Worm (Caenorhabditis elegans) whole organism, midembryonic: ENCODE data around the gene F01D5.10.
"Not testable (repeated sequence)": the region's sequence is repeated elsewhere in the genome, so short reads cannot be mapped to it uniquely, and the experiment has no call there.

Experiments used
- T22C8.4 ChIP-seq: fragments of 200-800 bp; sonication (Bioruptor generic); IDR thresholded peaks from 2 replicates; pipeline ENCODE4 v1.3.6; 2022; ENCODE audit warnings: missing genetic modification characterization, missing compliant biosample characterization
- cog-1 ChIP-seq: sonication (generic microtip); optimal IDR thresholded peaks from 2 replicates; lab custom pipeline; 2016; ENCODE audit warnings: missing genetic modification characterization, missing compliant biosample characterization
- flt-1 ChIP-seq: fragments of 200-800 bp; sonication (Bioruptor generic); IDR thresholded peaks from 2 replicates; pipeline ENCODE4 v1.3.6; 2022; ENCODE audit warnings: missing genetic modification characterization, missing compliant biosample characterization
- klf-2 ChIP-seq: fragments of 200-800 bp; sonication (Bioruptor generic); conservative IDR thresholded peaks from 2 replicates; pipeline ENCODE4 v1.3.6; 2022; ENCODE audit warnings: missing genetic modification reagents, missing genetic modification characterization, missing compliant biosample characterization
- med-1 ChIP-seq: sonication (generic microtip); optimal IDR thresholded peaks from 2 replicates; lab custom pipeline; 2017; ENCODE audit warnings: missing genetic modification characterization, mild to moderate bottlenecking, missing compliant biosample characterization, antibody characterized with exemption, missing genetic modification reagents; ENCODE audit not compliant: insufficient read depth
- ref-1 ChIP-seq: fragments of 200-800 bp; sonication (Bioruptor generic); conservative IDR thresholded peaks from 2 replicates; pipeline ENCODE4 v1.3.6; 2022; ENCODE audit warnings: missing genetic modification reagents, missing genetic modification characterization, missing compliant biosample characterization
- tab-1 ChIP-seq: fragments of 200-800 bp; sonication (Bioruptor generic); IDR thresholded peaks from 2 replicates; pipeline ENCODE4 v1.3.6; 2022; ENCODE audit warnings: missing genetic modification characterization, missing compliant biosample characterization
- ztf-23 ChIP-seq: fragments of 200-800 bp; sonication (Bioruptor generic); IDR thresholded peaks from 2 replicates; pipeline ENCODE4 v1.3.6; 2022; ENCODE audit warnings: missing genetic modification reagents, missing genetic modification characterization, missing compliant biosample characterization
- ztf-29 ChIP-seq: fragments of 200-800 bp; sonication (Bioruptor generic); IDR thresholded peaks from 2 replicates; pipeline ENCODE4 v1.3.6; 2022; ENCODE audit warnings: missing genetic modification reagents, missing genetic modification characterization, missing compliant biosample characterization

F01D5.10 gene

DNA sequence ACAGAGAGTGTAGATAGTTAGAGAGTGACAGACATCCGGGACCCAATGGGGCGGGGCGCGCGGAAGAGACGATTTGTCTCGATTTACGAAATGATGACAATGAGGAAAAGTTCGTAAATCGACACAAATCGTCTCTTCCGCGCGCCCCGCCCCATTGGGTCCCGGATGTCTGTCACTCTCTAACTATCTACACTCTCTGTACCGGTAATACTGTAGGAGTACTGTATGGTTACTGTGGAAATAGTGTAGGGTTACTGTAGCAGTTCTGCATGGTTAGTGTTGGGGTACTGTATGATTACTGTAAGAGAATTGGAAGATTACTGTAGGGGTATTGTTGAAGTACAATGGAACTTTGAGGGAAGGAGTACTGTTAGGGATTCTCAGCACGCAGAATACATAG is at the start of gene F01D5.10:
Gene F01D5.10, minus strand, starts transcription at position 101 of the 400 bp plus-strand sequence.
- TF ChIP-seq cog-1 (tag; lab: Kevin White, UChicago); ref-1 (GFP tag; lab: Robert Waterston, UW); ztf-23 (GFP tag; lab: Robert Waterston, UW): not testable (repeated sequence)

DNA sequence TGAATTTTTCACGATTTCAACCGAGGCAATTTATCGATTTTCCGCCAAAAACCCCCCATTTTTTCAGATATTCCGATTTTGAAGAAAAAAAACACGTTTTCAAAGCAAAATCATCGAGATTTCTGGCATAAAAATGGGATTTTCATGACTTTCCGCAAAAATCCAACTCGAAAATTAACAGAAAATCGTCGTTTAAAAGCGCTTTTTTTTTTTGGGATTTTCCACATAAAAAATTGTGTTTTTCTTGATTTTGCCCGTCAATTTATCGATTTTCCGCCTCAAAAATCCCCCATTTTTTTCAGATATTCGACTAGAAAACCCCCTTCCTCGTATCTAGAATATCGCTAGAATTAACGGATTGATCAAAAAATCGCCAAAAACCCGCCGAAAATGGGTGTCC is 47.5 kb upstream of the F01D5.10 start, which contains the start of gene xrn-1:
Gene xrn-1, plus strand, starts transcription at position 301 of the 400 bp plus-strand sequence.
- TF ChIP-seq ref-1 (GFP tag; lab: Robert Waterston, UW) (no peak), ztf-29 (no peak), cog-1 (tag; lab: Kevin White, UChicago) (no peak), T22C8.4 (GFP tag; lab: Robert Waterston, UW) (no peak), tab-1 (GFP tag; lab: Robert Waterston, UW) (no peak)

DNA sequence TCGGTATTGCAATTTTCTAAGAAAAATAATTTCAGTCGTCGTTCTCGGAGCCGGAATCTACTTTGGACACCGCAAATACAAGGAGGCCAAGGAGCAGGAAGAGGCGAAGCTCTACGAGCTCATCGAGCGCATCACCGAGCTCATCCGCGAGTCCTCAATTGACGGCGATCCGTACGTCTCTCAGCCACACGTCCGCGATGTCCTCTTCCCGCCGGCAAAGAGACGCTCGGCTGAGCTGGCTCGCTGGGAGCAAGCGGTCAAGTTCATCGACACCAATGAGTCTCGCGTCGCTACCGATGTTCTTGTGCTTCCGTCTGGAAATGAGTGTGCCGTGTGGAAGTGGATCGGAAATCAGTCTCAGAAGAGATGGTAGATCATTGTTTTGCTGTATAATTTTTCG is 44.4 kb upstream of the F01D5.10 start:
- TF ChIP-seq ztf-29 (no peak), cog-1 (tag; lab: Kevin White, UChicago) (no peak)

DNA sequence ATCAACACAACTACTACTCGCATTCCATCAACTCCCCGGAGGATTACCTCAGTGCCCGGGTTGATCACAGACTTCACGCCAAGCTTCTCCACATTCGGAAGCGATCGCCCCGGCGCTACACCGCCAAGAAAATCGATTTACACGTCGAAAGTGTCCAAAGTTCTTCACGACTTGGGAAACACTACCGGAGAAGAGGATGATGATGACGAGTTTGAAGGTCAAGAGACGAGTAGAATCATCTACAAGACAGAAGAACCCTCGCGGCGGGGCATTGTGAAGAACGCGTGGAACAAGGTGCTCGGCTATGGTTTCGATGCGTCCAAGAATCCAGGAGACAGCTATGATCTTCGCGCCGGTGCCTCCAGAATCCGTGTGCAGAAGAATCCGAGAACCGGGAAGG is 42.9 kb upstream of the F01D5.10 start:
- TF ChIP-seq tab-1 (GFP tag; lab: Robert Waterston, UW) (no peak), ztf-29 (no peak), ref-1 (GFP tag; lab: Robert Waterston, UW) (no peak), cog-1 (tag; lab: Kevin White, UChicago) (no peak), T22C8.4 (GFP tag; lab: Robert Waterston, UW) (no peak), med-1 (GFP tag; lab: Kevin White, UChicago) (no peak), flt-1 (GFP tag; lab: Robert Waterston, UW) (no peak)

DNA sequence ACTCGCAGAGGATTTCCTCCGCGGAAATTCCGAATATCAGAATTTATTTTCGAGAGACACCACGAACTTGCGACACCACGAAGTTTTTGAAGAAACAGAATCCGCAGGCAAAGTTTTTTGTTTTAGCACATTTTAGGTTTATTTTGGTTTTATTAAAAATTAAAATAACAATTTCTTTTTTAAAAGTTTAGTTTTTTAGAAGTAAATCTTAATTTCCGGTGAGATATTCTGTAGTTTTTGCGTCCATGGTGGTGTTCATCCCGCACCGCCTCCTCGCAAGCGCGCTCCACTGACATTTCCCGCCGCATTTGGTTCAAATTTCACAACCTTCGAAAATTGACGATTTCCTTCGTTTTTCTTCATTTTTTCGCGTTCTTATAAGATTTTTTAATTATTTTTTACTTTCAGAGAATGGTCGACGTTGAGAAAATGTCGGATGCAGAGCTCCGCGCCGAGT is 41.9 kb upstream of the F01D5.10 start, which contains the start of gene lem-2:
Gene lem-2, plus strand, starts transcription at position 407 of the 457 bp plus-strand sequence.
- TF ChIP-seq T22C8.4 (GFP tag; lab: Robert Waterston, UW): no peak; the same call in 1 of the 2 replicates
- no peak for TF ChIP-seq tab-1 (GFP tag; lab: Robert Waterston, UW)
- peak; percentile 84 for TF ChIP-seq ztf-23 (GFP tag; lab: Robert Waterston, UW)
- no peak for TF ChIP-seq med-1 (GFP tag; lab: Kevin White, UChicago)
- no peak for TF ChIP-seq ref-1 (GFP tag; lab: Robert Waterston, UW)
- no peak for TF ChIP-seq ztf-29
- peak; percentile 70 for TF ChIP-seq flt-1 (GFP tag; lab: Robert Waterston, UW)
- peak; percentile 58 for TF ChIP-seq klf-2
- peak; percentile 94 for TF ChIP-seq cog-1 (tag; lab: Kevin White, UChicago)

DNA sequence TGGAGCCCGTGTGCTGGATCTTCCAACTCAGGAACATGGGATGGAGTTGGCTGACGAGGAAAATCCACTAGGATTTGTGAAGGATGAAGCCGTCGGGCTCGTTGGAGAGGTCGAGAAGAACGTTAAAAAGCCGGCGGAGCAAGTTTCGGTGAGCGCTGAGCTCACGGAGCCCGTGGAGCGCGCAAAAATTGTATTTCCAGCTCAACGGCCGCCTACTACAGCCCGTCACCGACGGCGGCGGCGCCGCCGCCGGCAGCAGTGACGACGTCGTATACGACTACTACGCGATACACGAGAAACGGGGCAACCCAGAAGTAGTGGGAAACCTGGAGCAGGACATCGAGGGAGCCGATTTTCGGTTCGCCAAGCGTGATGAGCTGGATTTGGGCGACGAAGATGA is 39.8 kb upstream of the F01D5.10 start:
- TF ChIP-seq ztf-29: no peak
- TF ChIP-seq T22C8.4 (GFP tag; lab: Robert Waterston, UW): no peak
- TF ChIP-seq klf-2: no peak
- no peak for TF ChIP-seq tab-1 (GFP tag; lab: Robert Waterston, UW)
- no peak for TF ChIP-seq ref-1 (GFP tag; lab: Robert Waterston, UW)
- TF ChIP-seq cog-1 (tag; lab: Kevin White, UChicago): no peak
- TF ChIP-seq flt-1 (GFP tag; lab: Robert Waterston, UW): no peak
- no peak for TF ChIP-seq med-1 (GFP tag; lab: Kevin White, UChicago)
- no peak for TF ChIP-seq ztf-23 (GFP tag; lab: Robert Waterston, UW)

DNA sequence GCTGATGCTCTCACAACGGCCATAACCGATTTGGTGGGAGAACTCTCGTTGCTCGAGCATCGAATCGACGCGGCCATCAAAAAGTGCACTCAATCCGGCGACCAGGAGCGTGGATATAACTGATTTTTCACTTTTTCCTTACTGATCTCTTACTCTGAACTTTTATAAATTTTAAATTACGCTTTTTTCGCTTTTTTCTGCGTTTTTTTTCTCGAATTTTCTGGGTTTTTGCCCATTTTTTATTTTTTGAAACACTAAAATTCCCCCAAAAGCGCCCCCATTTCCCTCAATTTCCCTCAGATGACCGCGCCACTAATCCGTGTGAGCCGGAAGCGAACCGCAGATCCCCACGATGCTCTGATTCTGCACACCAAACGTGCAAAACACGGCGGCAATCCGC is 39.3 kb upstream of the F01D5.10 start, which contains the start of gene W01G7.4:
Gene W01G7.4, plus strand, starts transcription at position 301 of the 400 bp plus-strand sequence.
- TF ChIP-seq tab-1 (GFP tag; lab: Robert Waterston, UW): no peak
- no peak for TF ChIP-seq ztf-23 (GFP tag; lab: Robert Waterston, UW)
- TF ChIP-seq flt-1 (GFP tag; lab: Robert Waterston, UW): no peak
- TF ChIP-seq klf-2: no peak
- TF ChIP-seq med-1 (GFP tag; lab: Kevin White, UChicago): no peak
- TF ChIP-seq ztf-29: no peak
- no peak for TF ChIP-seq cog-1 (tag; lab: Kevin White, UChicago)
- TF ChIP-seq ref-1 (GFP tag; lab: Robert Waterston, UW): no peak
- TF ChIP-seq T22C8.4 (GFP tag; lab: Robert Waterston, UW): no peak

DNA sequence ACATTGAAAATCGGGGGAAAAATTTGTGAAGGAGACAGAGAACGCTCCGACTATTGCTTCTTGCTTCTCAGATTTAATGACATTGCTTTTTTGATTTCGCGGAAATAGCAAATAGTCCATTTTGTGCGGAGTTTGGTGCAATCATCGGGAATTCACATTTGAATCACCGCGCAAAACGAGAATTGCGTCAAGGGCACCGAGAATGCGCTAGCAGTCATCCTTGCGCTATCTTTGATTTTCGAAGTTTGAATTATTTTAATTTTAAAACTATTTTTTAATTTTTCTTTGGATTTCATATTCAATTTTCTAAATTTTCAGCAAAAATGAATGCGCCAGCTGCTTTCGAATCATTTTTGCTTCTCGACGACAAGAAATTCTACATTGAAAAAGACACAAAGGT is 38.6 kb upstream of the F01D5.10 start, which contains the start of gene rpb-11:
Gene rpb-11, plus strand, starts transcription at position 319 of the 400 bp plus-strand sequence.
- TF ChIP-seq klf-2 (peak; percentile 61; the same call in 1 of the 2 replicates), tab-1 (GFP tag; lab: Robert Waterston, UW) (peak; percentile 71), ztf-23 (GFP tag; lab: Robert Waterston, UW) (0 out of 2 replicates have a peak, but pooled peaks have one; percentile 10), med-1 (GFP tag; lab: Kevin White, UChicago) (peak; percentile 53), ref-1 (GFP tag; lab: Robert Waterston, UW) (no peak), ztf-29 (no peak), flt-1 (GFP tag; lab: Robert Waterston, UW) (peak; percentile 82), cog-1 (tag; lab: Kevin White, UChicago) (peak; percentile 78), T22C8.4 (GFP tag; lab: Robert Waterston, UW) (no peak)

DNA sequence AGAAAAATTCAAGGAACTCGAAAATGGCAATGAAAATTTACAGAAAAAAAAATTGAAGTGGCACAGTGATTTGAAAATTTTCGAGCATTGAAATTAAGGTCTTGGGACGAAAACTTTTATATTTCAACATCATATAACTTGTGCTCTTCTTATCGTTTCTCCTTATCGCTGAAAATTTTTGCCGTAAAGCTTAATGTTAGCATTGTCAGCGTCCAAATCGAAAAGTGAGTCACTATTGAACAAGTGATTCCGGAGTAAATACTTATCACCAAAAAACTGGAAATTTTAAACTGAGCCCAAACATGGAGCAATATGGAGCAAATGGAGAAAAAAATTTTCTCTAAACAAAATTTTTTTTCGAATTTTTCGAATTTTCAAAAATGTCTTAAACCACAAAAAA is 34.6 kb upstream of the F01D5.10 start:
- TF ChIP-seq T22C8.4 (GFP tag; lab: Robert Waterston, UW): no peak
- TF ChIP-seq med-1 (GFP tag; lab: Kevin White, UChicago): no peak
- TF ChIP-seq ref-1 (GFP tag; lab: Robert Waterston, UW): no peak
- TF ChIP-seq flt-1 (GFP tag; lab: Robert Waterston, UW): no peak
- no peak for TF ChIP-seq ztf-23 (GFP tag; lab: Robert Waterston, UW)
- no peak for TF ChIP-seq cog-1 (tag; lab: Kevin White, UChicago)

DNA sequence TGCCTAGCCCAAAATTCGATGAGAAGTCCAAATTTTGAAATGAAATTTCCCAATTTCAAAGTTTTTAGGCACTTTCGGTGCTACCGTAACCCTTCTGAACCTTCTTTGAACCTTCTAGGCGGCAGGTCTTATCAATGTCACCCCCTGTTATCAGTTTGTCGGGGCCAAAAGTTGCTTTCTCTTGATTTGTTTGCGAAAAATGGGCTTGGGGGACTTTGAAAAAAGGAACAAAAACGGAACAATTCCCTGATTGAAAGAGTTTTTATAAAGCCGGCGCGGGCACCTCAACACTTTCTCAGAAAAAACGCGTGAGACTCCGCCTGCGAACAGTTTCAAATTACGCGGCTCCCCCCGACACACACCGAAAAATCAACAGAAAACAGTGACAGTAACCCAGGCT is 32.0 kb upstream of the F01D5.10 start:
- no peak for TF ChIP-seq ztf-23 (GFP tag; lab: Robert Waterston, UW)
